Worm (Caenorhabditis elegans): ENCODE measurements around the gene M28.10.

The M28.10 gene

ce11 chrII:10657632-10658108, 10.4 kb downstream of the M28.10 start, which contains the start of gene lact-3 (continued):
- no peak for TF ChIP-seq aptf-3 (GFP tag; IDR thresholded peaks at IDR 0.05)
- TF ChIP-seq cebp-2 (GFP tag; IDR thresholded peaks at IDR 0.05): 0 out of 2 replicates have a peak, but pooled peaks have one; percentile 72
- peak; percentile 23 for TF ChIP-seq lsl-1 (GFP tag; optimal IDR thresholded peaks at IDR 0.05)
- no peak for TF ChIP-seq F23B12.7 (tag; optimal IDR thresholded peaks at IDR 0.05; ENCODE audit: insufficient read depth)
- no peak for TF ChIP-seq lin-40 (tag; optimal IDR thresholded peaks at IDR 0.05)
- no peak for TF ChIP-seq egrh-3 (GFP tag; IDR thresholded peaks at IDR 0.05)
- no peak for TF ChIP-seq ztf-6 (GFP tag; IDR thresholded peaks at IDR 0.05)
- no peak for TF ChIP-seq C17E4.6 (GFP tag; IDR thresholded peaks at IDR 0.05)
- peak; percentile 68 for TF ChIP-seq hsf-1 (GFP tag; IDR thresholded peaks at IDR 0.05)
- no peak for TF ChIP-seq hlh-12 (tag; optimal IDR thresholded peaks at IDR 0.05)
- no peak for TF ChIP-seq ztf-28 (GFP tag; IDR thresholded peaks at IDR 0.05)
- no peak for TF ChIP-seq ceh-58 (GFP tag; IDR thresholded peaks at IDR 0.05)
- TF ChIP-seq F57C9.4 (tag; optimal IDR thresholded peaks at IDR 0.05): no peak
- 0 out of 2 replicates have a peak, but pooled peaks have one; percentile 59 for TF ChIP-seq lin-26 (GFP tag; IDR thresholded peaks at IDR 0.05)
- TF ChIP-seq attf-5 (GFP tag; optimal IDR thresholded peaks at IDR 0.05): no peak
- TF ChIP-seq egl-44 (GFP tag; IDR thresholded peaks at IDR 0.05): 0 out of 2 replicates have a peak, but pooled peaks have one; percentile 13
- TF ChIP-seq ets-4 (GFP tag; optimal IDR thresholded peaks at IDR 0.05): no peak
- TF ChIP-seq hmg-20 (GFP tag; IDR thresholded peaks at IDR 0.05): no peak
- TF ChIP-seq F22D6.2 (tag; optimal IDR thresholded peaks at IDR 0.05): no peak
- no peak for TF ChIP-seq gei-17 (GFP tag; optimal IDR thresholded peaks at IDR 0.05)
- TF ChIP-seq Y53G8AR.9 (GFP tag; conservative IDR thresholded peaks at IDR 0.05): peak; percentile 75
- 0 out of 2 replicates have a peak, but pooled peaks have one; percentile 41 for TF ChIP-seq Y95B8A.8 (GFP tag; IDR thresholded peaks at IDR 0.05)
- peak; percentile 67 for TF ChIP-seq nhr-80 (tag; optimal IDR thresholded peaks at IDR 0.05)
- no peak for TF ChIP-seq let-526 (GFP tag; IDR thresholded peaks at IDR 0.05)
- peak; percentile 25; the same call in 1 of the 2 replicates for TF ChIP-seq Y56A3A.18 (GFP tag; IDR thresholded peaks at IDR 0.05)
- TF ChIP-seq nfya-2 (GFP tag; IDR thresholded peaks at IDR 0.05): no peak
- TF ChIP-seq rec-8 (tag; optimal IDR thresholded peaks at IDR 0.05): no peak
- TF ChIP-seq ccch-3 (GFP tag; optimal IDR thresholded peaks at IDR 0.05): no peak
- TF ChIP-seq tlf-1 (GFP tag; optimal IDR thresholded peaks at IDR 0.05): peak; percentile 13
- TF ChIP-seq zfh-2 (GFP tag; conservative IDR thresholded peaks at IDR 0.05): 0 out of 2 replicates have a peak, but pooled peaks have one; percentile 5
- peak; percentile 23 for TF ChIP-seq ceh-79 (tag; optimal IDR thresholded peaks at IDR 0.05)
- TF ChIP-seq chd-7 (tag; optimal IDR thresholded peaks at IDR 0.05): peak; percentile 35
- peak; percentile 65 for TF ChIP-seq madf-6 (GFP tag; IDR thresholded peaks at IDR 0.05)
- no peak for TF ChIP-seq atf-7 (tag; optimal IDR thresholded peaks at IDR 0.05)
- peak; percentile 43 for TF ChIP-seq mcd-1 (GFP tag; IDR thresholded peaks at IDR 0.05)
- peak; percentile 23 for TF ChIP-seq athp-1 (tag; optimal IDR thresholded peaks at IDR 0.05)
- no peak for TF ChIP-seq zim-3 (tag; optimal IDR thresholded peaks at IDR 0.05)
- no peak for TF ChIP-seq ama-1 (optimal IDR thresholded peaks at IDR 0.05)
- peak in 1 of 2 experiments; percentile 34 for TF ChIP-seq ama-1 (GFP tag; optimal IDR thresholded peaks at IDR 0.05)
- TF ChIP-seq ZK185.1 (tag; optimal IDR thresholded peaks at IDR 0.05; ENCODE audit: poor library complexity, severe bottlenecking): no peak
- TF ChIP-seq F39B2.1 (GFP tag; IDR thresholded peaks at IDR 0.05): no peak
- peak; percentile 18 for TF ChIP-seq unc-130 (GFP tag; optimal IDR thresholded peaks at IDR 0.05)
- peak; percentile 49 for TF ChIP-seq hmg-1.2 (GFP tag; IDR thresholded peaks at IDR 0.05)
- TF ChIP-seq him-1 (tag; optimal IDR thresholded peaks at IDR 0.05): peak; percentile 16
- no peak for TF ChIP-seq mes-4 (tag; optimal IDR thresholded peaks at IDR 0.05)
- peak; percentile 63; the same call in 1 of the 2 replicates for TF ChIP-seq nfyb-1 (GFP tag; IDR thresholded peaks at IDR 0.05)
- TF ChIP-seq hrde-1 (tag; optimal IDR thresholded peaks at IDR 0.05; ENCODE audit: borderline replicate concordance): peak; percentile 80
- peak; percentile 31 for TF ChIP-seq F33H1.4 (GFP tag; IDR thresholded peaks at IDR 0.05)
- no peak for TF ChIP-seq nfya-1 (tag; optimal IDR thresholded peaks at IDR 0.05; ENCODE audit: borderline replicate concordance, insufficient read depth)
